Fruit fly (Drosophila melanogaster) whole organism, embryonic: ENCODE results near the gene Ddc.

Source experiments
- CG10267 ChIP-seq: fragments of 200-800 bp; sonication (Bioruptor generic); optimal IDR thresholded peaks from 2 replicates; lab custom pipeline; 2018; ENCODE audit warnings: missing biosample characterization, mild to moderate bottlenecking, missing genetic modification characterization, moderate library complexity
- CG10959 ChIP-seq: fragments of 200-800 bp; sonication (Bioruptor generic); IDR thresholded peaks from 2 replicates; pipeline ENCODE4 v1.3.6; 2022; ENCODE audit warnings: missing biosample characterization, missing genetic modification characterization
- CG1233 ChIP-seq: fragments of 200-800 bp; sonication (Bioruptor generic); optimal IDR thresholded peaks from 4 replicates; lab custom pipeline; 2018; ENCODE audit warnings: missing biosample characterization, mild to moderate bottlenecking, missing genetic modification characterization
- CG13287 ChIP-seq: fragments of 200-800 bp; sonication (Bioruptor generic); IDR thresholded peaks from 2 replicates; pipeline ENCODE4 v1.3.6; 2022; ENCODE audit warnings: missing biosample characterization, missing genetic modification characterization; ENCODE audit not compliant: partially characterized antibody
- CG14441 ChIP-seq: fragments of 200-800 bp; sonication (Bioruptor generic); IDR thresholded peaks from 2 replicates; pipeline ENCODE4 v1.3.6; 2022; ENCODE audit warnings: missing biosample characterization, missing genetic modification characterization
- CG1603 ChIP-seq: fragments of 200-800 bp; sonication (Bioruptor generic); optimal IDR thresholded peaks from 2 replicates; lab custom pipeline; 2019; ENCODE audit warnings: missing biosample characterization, mild to moderate bottlenecking, missing genetic modification characterization, moderate library complexity
- CG1647 ChIP-seq: fragments of 200-800 bp; sonication (Bioruptor generic); optimal IDR thresholded peaks from 3 replicates; lab custom pipeline; 2016; ENCODE audit warnings: missing biosample characterization, missing genetic modification characterization
- CG17359 ChIP-seq: fragments of 200-800 bp; sonication (Bioruptor generic); optimal IDR thresholded peaks from 3 replicates; lab custom pipeline; 2018; ENCODE audit warnings: missing biosample characterization, mild to moderate bottlenecking, missing genetic modification characterization, moderate library complexity
- CG17612 ChIP-seq: fragments of 200-800 bp; sonication (Bioruptor generic); IDR thresholded peaks from 2 replicates; pipeline ENCODE4 v1.3.6; 2022; ENCODE audit warnings: missing biosample characterization, missing genetic modification characterization
- CG18262 ChIP-seq: fragments of 200-800 bp; optimal IDR thresholded peaks from 3 replicates; lab custom pipeline; 2019; ENCODE audit warnings: missing biosample characterization, mild to moderate bottlenecking, missing genetic modification characterization, moderate library complexity
- CG18599 ChIP-seq: fragments of 200-800 bp; sonication (Bioruptor generic); optimal IDR thresholded peaks from 3 replicates; lab custom pipeline; 2017; ENCODE audit warnings: missing biosample characterization, missing genetic modification characterization, mild to moderate bottlenecking, moderate library complexity, missing genetic modification reagents
- CG18619 ChIP-seq: fragments of 200-800 bp; sonication (Bioruptor generic); optimal IDR thresholded peaks from 3 replicates; lab custom pipeline; 2017; ENCODE audit warnings: missing biosample characterization, mild to moderate bottlenecking, missing genetic modification characterization
- CG2199 ChIP-seq: fragments of 200-800 bp; sonication (Bioruptor generic); IDR thresholded peaks from 3 replicates; pipeline ENCODE4 v1.3.6; 2022; ENCODE audit warnings: missing biosample characterization, missing genetic modification characterization
- CG2678 ChIP-seq: fragments of 200-800 bp; sonication (Bioruptor generic); optimal IDR thresholded peaks from 3 replicates; lab custom pipeline; 2019; ENCODE audit warnings: missing biosample characterization, mild to moderate bottlenecking, missing genetic modification characterization, moderate library complexity
- CG2712 ChIP-seq: fragments of 200-800 bp; optimal IDR thresholded peaks from 3 replicates; lab custom pipeline; 2019; ENCODE audit warnings: missing biosample characterization, mild to moderate bottlenecking, missing genetic modification characterization, moderate library complexity
- CG2889 ChIP-seq: fragments of 200-800 bp; sonication (Bioruptor generic); IDR thresholded peaks from 3 replicates; pipeline ENCODE4 v1.3.6; 2022; ENCODE audit warnings: missing biosample characterization, missing genetic modification characterization
- CG31224 ChIP-seq: fragments of 200-800 bp; sonication (Bioruptor generic); IDR thresholded peaks from 2 replicates; pipeline ENCODE4 v1.3.6; 2022; ENCODE audit warnings: missing biosample characterization, missing genetic modification characterization
- CG31441 ChIP-seq: fragments of 200-800 bp; sonication (Bioruptor generic); IDR thresholded peaks from 2 replicates; pipeline ENCODE4 v1.3.6; 2022; ENCODE audit warnings: missing biosample characterization, missing genetic modification characterization
- CG32532 ChIP-seq: fragments of 200-800 bp; sonication (Bioruptor generic); IDR thresholded peaks from 2 replicates; pipeline ENCODE4 v1.3.6; 2022; ENCODE audit warnings: missing biosample characterization, missing genetic modification characterization
- CG4617 ChIP-seq: fragments of 200-800 bp; sonication (Bioruptor generic); optimal IDR thresholded peaks from 3 replicates; lab custom pipeline; 2016; ENCODE audit warnings: missing biosample characterization, missing genetic modification characterization, borderline replicate concordance
- CG4854 ChIP-seq: fragments of 200-800 bp; sonication (Bioruptor generic); optimal IDR thresholded peaks from 2 replicates; lab custom pipeline; 2016; ENCODE audit warnings: missing biosample characterization, missing genetic modification characterization, inconsistent platforms
- CG6689 ChIP-seq: fragments of 200-800 bp; sonication (Bioruptor generic); IDR thresholded peaks from 2 replicates; pipeline ENCODE4 v1.3.6; 2022; ENCODE audit warnings: missing biosample characterization, missing genetic modification characterization
- CG7928 ChIP-seq: fragments of 200-800 bp; sonication (Bioruptor generic); optimal IDR thresholded peaks from 2 replicates; lab custom pipeline; 2017; ENCODE audit warnings: missing biosample characterization, mild to moderate bottlenecking, missing genetic modification characterization
- CG9215 ChIP-seq: fragments of 200-800 bp; sonication (Bioruptor generic); IDR thresholded peaks from 2 replicates; pipeline ENCODE4 v1.3.6; 2022; ENCODE audit warnings: missing biosample characterization, missing genetic modification characterization
- CG9727 ChIP-seq: fragments of 200-800 bp; sonication (Bioruptor generic); optimal IDR thresholded peaks from 3 replicates; lab custom pipeline; 2017; ENCODE audit warnings: missing biosample characterization, mild to moderate bottlenecking, missing genetic modification characterization
- CG9932 ChIP-seq: fragments of 200-800 bp; sonication (Bioruptor generic); IDR thresholded peaks from 2 replicates; pipeline ENCODE4 v1.3.6; 2022; ENCODE audit warnings: missing biosample characterization, missing genetic modification characterization
- CoRest ChIP-seq: fragments of 200-800 bp; sonication (Bioruptor generic); optimal IDR thresholded peaks from 3 replicates; lab custom pipeline; 2018; ENCODE audit warnings: missing biosample characterization, mild to moderate bottlenecking, missing genetic modification characterization, moderate library complexity
- Dbx ChIP-seq: fragments of 200-800 bp; sonication (Bioruptor generic); IDR thresholded peaks from 3 replicates; pipeline ENCODE4 v1.3.6; 2022; ENCODE audit warnings: missing biosample characterization, missing genetic modification characterization
- HHEX ChIP-seq: fragments of 200-800 bp; sonication (Bioruptor generic); optimal IDR thresholded peaks from 3 replicates; lab custom pipeline; 2017; ENCODE audit warnings: missing biosample characterization, mild to moderate bottlenecking, missing genetic modification characterization, missing genetic modification reagents
- Hmr ChIP-seq: fragments of 200-800 bp; sonication (Bioruptor generic); optimal IDR thresholded peaks from 3 replicates; lab custom pipeline; 2017; ENCODE audit warnings: mild to moderate bottlenecking, missing biosample characterization, missing genetic modification reagents, missing genetic modification characterization
- Hr51 ChIP-seq, 2 experiments: fragments of 200-800 bp; sonication (Bioruptor generic); optimal IDR thresholded peaks; 2 replicates in 1 of 2; 3 replicates in 1 of 2; lab custom pipeline; 2016 to 2018; ENCODE audit warnings: missing biosample characterization in 2 of 2, missing genetic modification characterization in 2 of 2, mild to moderate bottlenecking in 1 of 2, moderate library complexity in 1 of 2
- MESR4 ChIP-seq: fragments of 200-800 bp; sonication (Bioruptor generic); optimal IDR thresholded peaks from 2 replicates; lab custom pipeline; 2018; ENCODE audit warnings: missing biosample characterization, mild to moderate bottlenecking, missing genetic modification characterization, moderate library complexity
- Mrtf ChIP-seq: fragments of 200-800 bp; sonication (Bioruptor generic); IDR thresholded peaks from 3 replicates; pipeline ENCODE4 v1.3.6; 2022; ENCODE audit warnings: missing biosample characterization, missing genetic modification characterization
- Myb ChIP-seq: fragments of 200-800 bp; sonication (Bioruptor generic); optimal IDR thresholded peaks from 2 replicates; lab custom pipeline; 2016; ENCODE audit warnings: missing biosample characterization, missing genetic modification characterization
- bcd ChIP-seq: fragments of 200-800 bp; sonication (Bioruptor generic); optimal IDR thresholded peaks from 2 replicates; lab custom pipeline; 2017; ENCODE audit warnings: missing biosample characterization, mild to moderate bottlenecking, missing genetic modification characterization
- chif ChIP-seq, 2 experiments: fragments of 200-800 bp; sonication (Bioruptor generic); optimal IDR thresholded peaks; 3 replicates each; lab custom pipeline; 2016; ENCODE audit warnings: missing biosample characterization in 2 of 2, missing genetic modification characterization in 2 of 2
- chn ChIP-seq: fragments of 200-800 bp; sonication (Bioruptor generic); optimal IDR thresholded peaks from 2 replicates; lab custom pipeline; 2016; ENCODE audit warnings: missing biosample characterization, missing genetic modification characterization
- eve ChIP-seq, 2 experiments: fragments of >200 bp; optimal IDR thresholded peaks; 2 replicates each; lab custom pipeline; 2017; ENCODE audit warnings: missing biosample characterization in 2 of 2, missing genetic modification characterization in 2 of 2
- gsb ChIP-seq: fragments of 200-800 bp; sonication (Bioruptor generic); IDR thresholded peaks from 2 replicates; pipeline ENCODE4 v1.3.6; 2022; ENCODE audit warnings: missing biosample characterization, missing genetic modification characterization
- insv ChIP-seq, 2 experiments: fragments of 200-800 bp; sonication (Bioruptor generic); optimal IDR thresholded peaks; 3 replicates each; lab custom pipeline; 2016 to 2018; ENCODE audit warnings: missing biosample characterization in 2 of 2, missing genetic modification characterization in 2 of 2
- kah ChIP-seq: fragments of 200-800 bp; sonication (Bioruptor generic); optimal IDR thresholded peaks from 2 replicates; lab custom pipeline; 2018; ENCODE audit warnings: missing biosample characterization, mild to moderate bottlenecking, missing genetic modification characterization
- lab ChIP-seq: fragments of 200-800 bp; sonication (Bioruptor generic); optimal IDR thresholded peaks from 3 replicates; lab custom pipeline; 2017; ENCODE audit warnings: missing biosample characterization, missing genetic modification characterization, mild to moderate bottlenecking, moderate library complexity, missing genetic modification reagents
- lilli ChIP-seq: fragments of 200-800 bp; sonication (Bioruptor generic); optimal IDR thresholded peaks from 3 replicates; lab custom pipeline; 2016; ENCODE audit warnings: missing biosample characterization, missing genetic modification characterization
- org-1 ChIP-seq: fragments of 200-800 bp; sonication (Bioruptor generic); optimal IDR thresholded peaks from 2 replicates; lab custom pipeline; 2017; ENCODE audit warnings: missing biosample characterization, missing genetic modification characterization
- pfk ChIP-seq: fragments of 200-800 bp; sonication (Bioruptor generic); optimal IDR thresholded peaks from 2 replicates; lab custom pipeline; 2018; ENCODE audit warnings: missing biosample characterization, mild to moderate bottlenecking, missing genetic modification characterization, moderate library complexity
- phol ChIP-seq: fragments of 200-800 bp; sonication (Bioruptor generic); optimal IDR thresholded peaks from 3 replicates; lab custom pipeline; 2018; ENCODE audit warnings: missing biosample characterization, mild to moderate bottlenecking, missing genetic modification characterization, moderate library complexity
- sens ChIP-seq: fragments of 200-800 bp; sonication (Bioruptor generic); peaks from one replicate; lab custom pipeline; 2016; ENCODE audit warnings: missing biosample characterization, missing genetic modification characterization
- sob ChIP-seq: fragments of 200-800 bp; sonication (Bioruptor generic); IDR thresholded peaks from 2 replicates; pipeline ENCODE4 v1.3.6; 2022; ENCODE audit warnings: missing biosample characterization, missing genetic modification characterization
- tap ChIP-seq: fragments of 200-800 bp; optimal IDR thresholded peaks from 3 replicates; lab custom pipeline; 2019; ENCODE audit warnings: missing biosample characterization, mild to moderate bottlenecking, missing genetic modification characterization, moderate library complexity
- vvl ChIP-seq: fragments of 200-800 bp; sonication (Bioruptor generic); IDR thresholded peaks from 2 replicates; pipeline ENCODE4 v1.3.6; 2022; ENCODE audit warnings: missing biosample characterization, missing genetic modification characterization

Gene Ddc

DNA sequence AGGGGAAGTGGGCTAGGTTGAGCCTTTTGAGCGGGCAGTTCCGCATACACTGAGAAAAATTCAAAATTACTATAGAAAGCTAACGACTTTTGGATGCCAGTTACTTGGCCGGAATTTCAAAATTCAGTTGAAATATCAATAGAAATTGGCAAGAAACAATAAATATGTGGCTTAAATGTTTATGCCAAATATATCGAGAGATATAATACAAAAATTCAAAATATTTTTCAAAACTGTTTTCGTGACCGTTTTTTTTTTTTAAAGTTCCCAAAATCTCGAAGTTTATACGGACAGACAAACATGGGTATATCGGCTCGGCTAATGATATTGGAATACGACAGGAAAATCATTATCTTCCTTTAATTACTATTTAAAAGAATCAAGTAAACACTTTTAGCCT, 878 bp upstream of the Ddc start (continued):
- TF ChIP-seq Dbx (GFP tag; lab: Robert Waterston, UW), result no peak
- peak; percentile 51 for TF ChIP-seq bcd (GFP tag; lab: Kevin White, UChicago)
- 0 out of 2 replicates have a peak, but pooled peaks have one; percentile 19 for TF ChIP-seq CG31224
- TF ChIP-seq lab (GFP tag; lab: Kevin White, UChicago), result peak; percentile 59
- peak; percentile 59 for TF ChIP-seq CG31441
- 0 out of 3 replicates have a peak, but pooled peaks have one; percentile 12 for TF ChIP-seq Mrtf (GFP tag; lab: Robert Waterston, UW)
- TF ChIP-seq CG1603 (tag; lab: Kevin White, UChicago), result no peak
- TF ChIP-seq Hmr (GFP tag; lab: Kevin White, UChicago), result peak; percentile 12
- TF ChIP-seq CG32532 (GFP tag; lab: Robert Waterston, UW), result peak; percentile 45; the same call in 1 of the 2 replicates
- TF ChIP-seq CG10959 (GFP tag; lab: Robert Waterston, UW), result no peak
- TF ChIP-seq HHEX (GFP tag; lab: Kevin White, UChicago), result peak; percentile 34
- TF ChIP-seq CG4854 (GFP tag; lab: Kevin White, UChicago), result no peak
- peak; percentile 40 for TF ChIP-seq chn (GFP tag; lab: Kevin White, UChicago)
- TF ChIP-seq CG18619 (GFP tag; lab: Kevin White, UChicago), result peak; percentile 29
- no peak for TF ChIP-seq CG2889 (GFP tag; lab: Robert Waterston, UW)
- peak; percentile 57 for TF ChIP-seq CG18599
- TF ChIP-seq sob (GFP tag; lab: Robert Waterston, UW), result 0 out of 2 replicates have a peak, but pooled peaks have one; percentile 46
- TF ChIP-seq CG9932 (GFP tag; lab: Robert Waterston, UW), result peak; percentile 50; the same call in 1 of the 2 replicates
- TF ChIP-seq sens (GFP tag; lab: Kevin White, UChicago), result peak; percentile 89
- TF ChIP-seq CG4617, result no peak
- no peak for TF ChIP-seq insv (GFP tag; optimal IDR thresholded peaks at IDR 0.05; lab: Kevin White, UChicago)
- TF ChIP-seq CG2199, result no peak
- peak; percentile 52 for TF ChIP-seq CG17359 (tag; lab: Kevin White, UChicago)
- 0 out of 2 replicates have a peak, but pooled peaks have one; percentile 15 for TF ChIP-seq CG17612 (GFP tag; lab: Robert Waterston, UW)
- no peak for TF ChIP-seq tap (tag; lab: Kevin White, UChicago)
- TF ChIP-seq org-1 (GFP tag; lab: Kevin White, UChicago), result peak; percentile 9
- TF ChIP-seq CG1647 (GFP tag; lab: Kevin White, UChicago), result no peak
- TF ChIP-seq gsb (GFP tag; lab: Robert Waterston, UW), result no peak
- TF ChIP-seq CG9215 (GFP tag; lab: Robert Waterston, UW), result peak; percentile 38; the same call in 1 of the 2 replicates
- peak; percentile 68 for TF ChIP-seq CG2678 (tag; lab: Kevin White, UChicago)
- peak; percentile 55 for TF ChIP-seq CoRest
- TF ChIP-seq phol, result peak; percentile 60
- TF ChIP-seq kah (GFP tag; lab: Kevin White, UChicago), result no peak
- peak; percentile 37; the same call in 1 of the 2 replicates for TF ChIP-seq vvl (GFP tag; lab: Robert Waterston, UW)
- TF ChIP-seq CG10267 (tag; lab: Kevin White, UChicago), result no peak
- TF ChIP-seq eve (GFP tag; optimal IDR thresholded peaks at IDR 0.05; lab: Kevin White, UChicago), result no peak
- TF ChIP-seq lilli (GFP tag; lab: Kevin White, UChicago), result peak; percentile 54
- TF ChIP-seq CG1233 (GFP tag; lab: Kevin White, UChicago), result peak; percentile 28
- TF ChIP-seq CG14441 (GFP tag; lab: Robert Waterston, UW), result 0 out of 2 replicates have a peak, but pooled peaks have one; percentile 19
- peak; percentile 27 for TF ChIP-seq CG2712 (tag; lab: Kevin White, UChicago)
- no peak for TF ChIP-seq CG7928 (GFP tag; lab: Kevin White, UChicago)
- no peak for TF ChIP-seq MESR4 (GFP tag; lab: Kevin White, UChicago)
- peak; percentile 23 for TF ChIP-seq Myb
- TF ChIP-seq pfk (GFP tag; lab: Kevin White, UChicago), result no peak
- TF ChIP-seq CG13287 (GFP tag; lab: Robert Waterston, UW), result no peak
- TF ChIP-seq CG6689 (GFP tag; lab: Robert Waterston, UW), result 0 out of 2 replicates have a peak, but pooled peaks have one; percentile 23
- TF ChIP-seq CG18262 (tag; lab: Kevin White, UChicago), result peak; percentile 52
- TF ChIP-seq Hr51 (GFP tag; optimal IDR thresholded peaks at IDR 0.05; lab: Kevin White, UChicago), result peak in 1 of 2 experiments; percentile 50
- TF ChIP-seq chif (GFP tag; optimal IDR thresholded peaks at IDR 0.05; lab: Kevin White, UChicago), result peak in 1 of 2 experiments; percentile 12
- peak; percentile 44 for TF ChIP-seq CG9727 (GFP tag; lab: Kevin White, UChicago)
